Fruit fly (Drosophila melanogaster) whole organism, embryonic: ENCODE data around the gene CG14647.

ENCODE experiments used
- Adf1 ChIP-seq: fragments of 200-800 bp; sonication (Bioruptor generic); IDR thresholded peaks from 2 replicates; pipeline ENCODE4 v1.3.6; 2022; ENCODE audit warnings: missing biosample characterization, missing genetic modification characterization
- Bteb2 ChIP-seq: fragments of 200-800 bp; sonication (Bioruptor generic); optimal IDR thresholded peaks from 2 replicates; lab custom pipeline; 2016; ENCODE audit warnings: missing biosample characterization, missing genetic modification characterization
- CG10321 ChIP-seq: fragments of 200-800 bp; sonication (Bioruptor generic); IDR thresholded peaks from 2 replicates; pipeline ENCODE4 v1.3.6; 2022; ENCODE audit warnings: missing biosample characterization, missing genetic modification characterization
- CG10366 ChIP-seq: fragments of 200-800 bp; sonication (Bioruptor generic); IDR thresholded peaks from 2 replicates; pipeline ENCODE4 v1.3.6; 2022; ENCODE audit warnings: missing biosample characterization, missing genetic modification characterization
- CG10431 ChIP-seq: fragments of 200-800 bp; sonication (Bioruptor generic); optimal IDR thresholded peaks from 3 replicates; lab custom pipeline; 2018; ENCODE audit warnings: missing biosample characterization, mild to moderate bottlenecking, missing genetic modification characterization
- CG11247 ChIP-seq: fragments of 200-800 bp; sonication (Bioruptor generic); IDR thresholded peaks from 2 replicates; pipeline ENCODE4 v1.3.6; 2022; ENCODE audit warnings: missing biosample characterization, missing genetic modification characterization
- CG11398 ChIP-seq: fragments of 200-800 bp; sonication (Bioruptor generic); optimal IDR thresholded peaks from 2 replicates; lab custom pipeline; 2016; ENCODE audit warnings: missing biosample characterization, missing genetic modification characterization
- CG14014 ChIP-seq: fragments of 200-800 bp; sonication (Bioruptor generic); IDR thresholded peaks from 2 replicates; pipeline ENCODE4 v1.3.6; 2022; ENCODE audit warnings: missing biosample characterization, missing genetic modification characterization
- CG14441 ChIP-seq: fragments of 200-800 bp; sonication (Bioruptor generic); IDR thresholded peaks from 2 replicates; pipeline ENCODE4 v1.3.6; 2022; ENCODE audit warnings: missing biosample characterization, missing genetic modification characterization
- CG14965 ChIP-seq: fragments of 200-800 bp; sonication (Bioruptor generic); optimal IDR thresholded peaks from 2 replicates; lab custom pipeline; 2016; ENCODE audit warnings: missing biosample characterization, missing genetic modification characterization, borderline replicate concordance
- CG15073 ChIP-seq: fragments of 200-800 bp; sonication (Bioruptor generic); optimal IDR thresholded peaks from 2 replicates; lab custom pipeline; 2016; ENCODE audit warnings: missing biosample characterization, missing genetic modification characterization
- CG1529 ChIP-seq: fragments of 200-800 bp; sonication (Bioruptor generic); optimal IDR thresholded peaks from 3 replicates; lab custom pipeline; 2018; ENCODE audit warnings: missing biosample characterization, missing genetic modification characterization
- CG16813 ChIP-seq: fragments of 200-800 bp; sonication (Bioruptor generic); IDR thresholded peaks from 3 replicates; pipeline ENCODE4 v1.3.6; 2022; ENCODE audit warnings: missing biosample characterization, missing genetic modification characterization; ENCODE audit not compliant: partially characterized antibody
- CG17568 ChIP-seq: fragments of 200-800 bp; sonication (Bioruptor generic); optimal IDR thresholded peaks from 2 replicates; lab custom pipeline; 2018; ENCODE audit warnings: missing biosample characterization, mild to moderate bottlenecking, missing genetic modification characterization, moderate library complexity
- CG2199 ChIP-seq: fragments of 200-800 bp; sonication (Bioruptor generic); IDR thresholded peaks from 3 replicates; pipeline ENCODE4 v1.3.6; 2022; ENCODE audit warnings: missing biosample characterization, missing genetic modification characterization
- CG2202 ChIP-seq: fragments of 200-800 bp; sonication (Bioruptor generic); optimal IDR thresholded peaks from 2 replicates; lab custom pipeline; 2018; ENCODE audit warnings: missing biosample characterization, mild to moderate bottlenecking, missing genetic modification characterization
- CG3163 ChIP-seq: fragments of 200-800 bp; sonication (Bioruptor generic); optimal IDR thresholded peaks from 3 replicates; lab custom pipeline; 2016; ENCODE audit warnings: missing biosample characterization, missing genetic modification characterization
- CG42726 ChIP-seq: fragments of 200-800 bp; sonication (Bioruptor generic); IDR thresholded peaks from 2 replicates; pipeline ENCODE4 v1.3.6; 2022; ENCODE audit warnings: missing biosample characterization, missing genetic modification characterization; ENCODE audit not compliant: partially characterized antibody
- CG4617 ChIP-seq: fragments of 200-800 bp; sonication (Bioruptor generic); optimal IDR thresholded peaks from 3 replicates; lab custom pipeline; 2016; ENCODE audit warnings: missing biosample characterization, missing genetic modification characterization, borderline replicate concordance
- CG4707 ChIP-seq: fragments of 200-800 bp; sonication (Bioruptor generic); optimal IDR thresholded peaks from 2 replicates; lab custom pipeline; 2018; ENCODE audit warnings: missing biosample characterization, mild to moderate bottlenecking, missing genetic modification characterization, moderate library complexity
- CG6765 ChIP-seq: fragments of 200-800 bp; sonication (Bioruptor generic); optimal IDR thresholded peaks from 3 replicates; lab custom pipeline; 2017; ENCODE audit warnings: missing biosample characterization, mild to moderate bottlenecking, missing genetic modification characterization
- CG7271 ChIP-seq: fragments of 200-800 bp; sonication (Bioruptor generic); optimal IDR thresholded peaks from 2 replicates; lab custom pipeline; 2018; ENCODE audit warnings: missing biosample characterization, mild to moderate bottlenecking, missing genetic modification characterization, moderate library complexity
- CG8924 ChIP-seq: fragments of 200-800 bp; optimal IDR thresholded peaks from 3 replicates; lab custom pipeline; 2019; ENCODE audit warnings: missing biosample characterization, mild to moderate bottlenecking, missing genetic modification characterization, moderate library complexity
- Doc3 ChIP-seq: fragments of 200-800 bp; sonication (Bioruptor generic); IDR thresholded peaks from 3 replicates; pipeline ENCODE4 v1.3.6; 2022; ENCODE audit warnings: missing biosample characterization, missing genetic modification characterization; ENCODE audit not compliant: partially characterized antibody
- ERR ChIP-seq: fragments of 200-800 bp; sonication (Bioruptor generic); optimal IDR thresholded peaks from 2 replicates; lab custom pipeline; 2016; ENCODE audit warnings: missing biosample characterization, missing genetic modification characterization
- Eip74EF ChIP-seq, 2 experiments: fragments of 200-800 bp in 1 of 2; fragments of >200 bp in 1 of 2; sonication (Bioruptor generic) in 1 of 2; optimal IDR thresholded peaks; 2 replicates each; lab custom pipeline; 2017 to 2019; ENCODE audit warnings: missing biosample characterization in 2 of 2, missing genetic modification characterization in 2 of 2, mild to moderate bottlenecking in 1 of 2, moderate library complexity in 1 of 2
- Fer3 ChIP-seq: fragments of 200-800 bp; sonication (Bioruptor generic); optimal IDR thresholded peaks from 2 replicates; lab custom pipeline; 2018; ENCODE audit warnings: missing biosample characterization, mild to moderate bottlenecking, missing genetic modification characterization, moderate library complexity
- H15 ChIP-seq: fragments of 200-800 bp; sonication (Bioruptor generic); IDR thresholded peaks from 3 replicates; pipeline ENCODE4 v1.3.6; 2022; ENCODE audit warnings: missing biosample characterization, missing genetic modification characterization
- Nf-YA ChIP-seq: fragments of 200-800 bp; sonication (Bioruptor generic); IDR thresholded peaks from 2 replicates; pipeline ENCODE4 v1.3.6; 2022; ENCODE audit warnings: missing biosample characterization, missing genetic modification characterization
- Nf-YB ChIP-seq: fragments of 200-800 bp; sonication (Bioruptor generic); optimal IDR thresholded peaks from 3 replicates; lab custom pipeline; 2019; ENCODE audit warnings: missing biosample characterization, mild to moderate bottlenecking, missing genetic modification characterization, moderate library complexity
- Poxn ChIP-seq: fragments of 200-800 bp; sonication (Bioruptor generic); IDR thresholded peaks from 2 replicates; pipeline ENCODE4 v1.3.6; 2022; ENCODE audit warnings: missing biosample characterization, missing genetic modification characterization
- Ssrp ChIP-seq: fragments of 200-800 bp; sonication (Bioruptor generic); optimal IDR thresholded peaks from 2 replicates; lab custom pipeline; 2018; ENCODE audit warnings: missing biosample characterization, mild to moderate bottlenecking, missing genetic modification characterization, moderate library complexity
- btn ChIP-seq: fragments of 200-800 bp; sonication (Bioruptor generic); optimal IDR thresholded peaks from 2 replicates; lab custom pipeline; 2016; ENCODE audit warnings: missing biosample characterization, missing genetic modification characterization
- cas ChIP-seq: fragments of 200-800 bp; sonication (Bioruptor generic); IDR thresholded peaks from 2 replicates; pipeline ENCODE4 v1.3.6; 2022; ENCODE audit warnings: missing biosample characterization, missing genetic modification characterization
- caup ChIP-seq: fragments of 200-800 bp; sonication (Bioruptor generic); optimal IDR thresholded peaks from 3 replicates; lab custom pipeline; 2017; ENCODE audit warnings: missing biosample characterization, mild to moderate bottlenecking, missing genetic modification characterization, moderate library complexity; ENCODE audit not compliant: severe bottlenecking
- crc ChIP-seq: fragments of 200-800 bp; sonication (Bioruptor generic); optimal IDR thresholded peaks from 2 replicates; lab custom pipeline; 2016; ENCODE audit warnings: missing biosample characterization, missing genetic modification characterization
- danr ChIP-seq: fragments of 200-800 bp; sonication (Bioruptor generic); IDR thresholded peaks from 2 replicates; pipeline ENCODE4 v1.3.6; 2022; ENCODE audit warnings: missing biosample characterization, missing genetic modification characterization
- eyg ChIP-seq: fragments of 200-800 bp; sonication (Bioruptor generic); optimal IDR thresholded peaks from 3 replicates; lab custom pipeline; 2016; ENCODE audit warnings: missing biosample characterization, missing genetic modification characterization
- grn ChIP-seq: fragments of 200-800 bp; sonication (Bioruptor generic); optimal IDR thresholded peaks from 3 replicates; lab custom pipeline; 2017; ENCODE audit warnings: missing biosample characterization, missing genetic modification characterization
- gro ChIP-seq: fragments of 200-800 bp; sonication (Bioruptor generic); optimal IDR thresholded peaks from 2 replicates; lab custom pipeline; 2016; ENCODE audit warnings: missing biosample characterization, missing genetic modification characterization
- insv ChIP-seq, 2 experiments: fragments of 200-800 bp; sonication (Bioruptor generic); optimal IDR thresholded peaks; 3 replicates each; lab custom pipeline; 2016 to 2018; ENCODE audit warnings: missing biosample characterization in 2 of 2, missing genetic modification characterization in 2 of 2
- knrl ChIP-seq: fragments of 200-800 bp; sonication (Bioruptor generic); IDR thresholded peaks from 3 replicates; pipeline ENCODE4 v1.3.6; 2022; ENCODE audit warnings: missing biosample characterization, missing genetic modification characterization; ENCODE audit not compliant: partially characterized antibody
- luna ChIP-seq: fragments of 200-800 bp; sonication (Bioruptor generic); optimal IDR thresholded peaks from 2 replicates; lab custom pipeline; 2016; ENCODE audit warnings: missing biosample characterization, missing genetic modification characterization
- nerfin-1 ChIP-seq: fragments of 200-800 bp; sonication (Bioruptor generic); optimal IDR thresholded peaks from 3 replicates; lab custom pipeline; 2019; ENCODE audit warnings: missing biosample characterization, mild to moderate bottlenecking, missing genetic modification characterization, moderate library complexity
- row ChIP-seq: fragments of 200-800 bp; sonication (Bioruptor generic); IDR thresholded peaks from 3 replicates; pipeline ENCODE4 v1.3.6; 2022; ENCODE audit warnings: missing biosample characterization, missing genetic modification characterization
- sc ChIP-seq, 3 experiments: fragments of >200 bp in 2 of 3; fragments of 200-800 bp in 1 of 3; sonication (Bioruptor generic) in 1 of 3; optimal IDR thresholded peaks; 2 replicates in 2 of 3; 3 replicates in 1 of 3; lab custom pipeline; 2017; ENCODE audit warnings: mild to moderate bottlenecking in 1 of 3, missing biosample characterization in 1 of 3, missing genetic modification characterization in 1 of 3, missing genetic modification reagents in 1 of 3
- stc ChIP-seq: fragments of 200-800 bp; sonication (Bioruptor generic); IDR thresholded peaks from 2 replicates; pipeline ENCODE4 v1.3.6; 2022; ENCODE audit warnings: missing biosample characterization, missing genetic modification characterization
- sug ChIP-seq: fragments of 200-800 bp; optimal IDR thresholded peaks from 2 replicates; lab custom pipeline; 2019; ENCODE audit warnings: missing biosample characterization, mild to moderate bottlenecking, missing genetic modification characterization, moderate library complexity
- unc-4 ChIP-seq: fragments of 200-800 bp; sonication (Bioruptor generic); IDR thresholded peaks from 2 replicates; pipeline ENCODE4 v1.3.6; 2022; ENCODE audit warnings: missing biosample characterization, missing genetic modification characterization; ENCODE audit not compliant: partially characterized antibody
- z ChIP-seq: fragments of 200-800 bp; sonication (Bioruptor generic); IDR thresholded peaks from 3 replicates; pipeline ENCODE4 v1.3.6; 2022; ENCODE audit warnings: missing biosample characterization, missing genetic modification characterization

CG14647 gene

DNA sequence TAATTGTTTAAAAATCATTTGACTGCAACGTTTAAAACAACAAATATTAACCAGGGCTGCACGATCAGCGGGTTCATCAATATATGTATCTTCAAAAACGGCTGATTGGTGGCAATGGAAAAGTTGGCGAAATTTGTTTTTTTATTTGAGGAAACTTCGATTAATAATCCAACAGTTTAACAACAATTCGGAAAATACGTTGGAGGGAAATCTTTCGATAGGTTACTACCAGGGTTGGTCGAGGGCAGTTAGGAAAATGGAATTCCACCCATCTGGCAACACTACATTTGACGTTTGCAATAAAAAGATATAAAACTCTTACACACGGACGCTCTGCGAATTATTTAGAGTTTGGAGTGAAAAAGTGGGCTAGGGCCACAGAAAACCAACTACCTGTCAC is 36.8 kb downstream of the CG14647 start, which contains the start of the genes Lipt2 and CG14650 (continued):
- TF ChIP-seq nerfin-1, result peak; percentile 65
- no peak for TF ChIP-seq cas (GFP tag; lab: Robert Waterston, UW)
- TF ChIP-seq CG6765 (GFP tag; lab: Kevin White, UChicago), result no peak
- TF ChIP-seq CG8924 (tag; lab: Kevin White, UChicago), result peak; percentile 74
- no peak for TF ChIP-seq CG17568 (GFP tag; lab: Kevin White, UChicago)
- TF ChIP-seq CG16813 (GFP tag; lab: Robert Waterston, UW), result peak; percentile 54; the same call in 2 of the 3 replicates
- TF ChIP-seq Doc3 (GFP tag; lab: Robert Waterston, UW), result peak; percentile 56
- TF ChIP-seq H15 (GFP tag; lab: Robert Waterston, UW), result no peak
- no peak for TF ChIP-seq Eip74EF (GFP tag; optimal IDR thresholded peaks at IDR 0.05; lab: Kevin White, UChicago)
- peak; percentile 37 for TF ChIP-seq CG2202 (tag; lab: Kevin White, UChicago)
- no peak for TF ChIP-seq stc (GFP tag; lab: Robert Waterston, UW)
- peak; percentile 33; the same call in 1 of the 2 replicates for TF ChIP-seq CG14441 (GFP tag; lab: Robert Waterston, UW)
- TF ChIP-seq grn (GFP tag; lab: Kevin White, UChicago), result no peak
- TF ChIP-seq row (GFP tag; lab: Robert Waterston, UW), result peak; percentile 73
- no peak for TF ChIP-seq Adf1
- TF ChIP-seq CG11247 (GFP tag; lab: Robert Waterston, UW), result 0 out of 2 replicates have a peak, but pooled peaks have one; percentile 26
- no peak for TF ChIP-seq Poxn (GFP tag; lab: Robert Waterston, UW)
- no peak for TF ChIP-seq eyg
- TF ChIP-seq CG4707 (GFP tag; lab: Kevin White, UChicago), result no peak
- no peak for TF ChIP-seq Nf-YA (GFP tag; lab: Robert Waterston, UW)
- no peak for TF ChIP-seq sc (optimal IDR thresholded peaks at IDR 0.05; lab: Kevin White, UChicago)
- no peak for TF ChIP-seq sc (GFP tag; optimal IDR thresholded peaks at IDR 0.05; lab: Kevin White, UChicago)
- no peak for TF ChIP-seq CG1529 (GFP tag; lab: Kevin White, UChicago)
- TF ChIP-seq CG42726 (GFP tag; lab: Robert Waterston, UW), result 0 out of 2 replicates have a peak, but pooled peaks have one; percentile 18
- TF ChIP-seq gro (GFP tag; lab: Kevin White, UChicago), result peak; percentile 77
- TF ChIP-seq btn (GFP tag; lab: Kevin White, UChicago), result peak; percentile 47
- TF ChIP-seq luna (GFP tag; lab: Kevin White, UChicago), result no peak
- no peak for TF ChIP-seq z (GFP tag; lab: Robert Waterston, UW)
- peak; percentile 61 for TF ChIP-seq knrl (GFP tag; lab: Robert Waterston, UW)
- TF ChIP-seq insv (GFP tag; optimal IDR thresholded peaks at IDR 0.05; lab: Kevin White, UChicago), result peak in 1 of 2 experiments; percentile 38
- peak; percentile 32 for TF ChIP-seq Ssrp (tag; lab: Kevin White, UChicago)
- no peak for TF ChIP-seq caup (GFP tag; lab: Kevin White, UChicago)
- no peak for TF ChIP-seq CG15073 (GFP tag; lab: Kevin White, UChicago)
- peak; percentile 98 for TF ChIP-seq CG4617 (GFP tag; lab: Kevin White, UChicago)
- no peak for TF ChIP-seq CG11398
- peak; percentile 60 for TF ChIP-seq sug (tag; lab: Kevin White, UChicago)
- TF ChIP-seq CG14965 (GFP tag; lab: Kevin White, UChicago), result no peak
- TF ChIP-seq CG14014 (GFP tag; lab: Robert Waterston, UW), result peak; percentile 26; the same call in 1 of the 2 replicates
- peak; percentile 41 for TF ChIP-seq Bteb2 (GFP tag; lab: Kevin White, UChicago)
- peak; percentile 40 for TF ChIP-seq ERR (GFP tag; lab: Kevin White, UChicago)
- peak; percentile 62 for TF ChIP-seq unc-4 (GFP tag; lab: Robert Waterston, UW)
- peak; percentile 9; the same call in 1 of the 2 replicates for TF ChIP-seq CG10366
- peak; percentile 17 for TF ChIP-seq Nf-YB (GFP tag; lab: Kevin White, UChicago)
- no peak for TF ChIP-seq CG2199 (GFP tag; lab: Robert Waterston, UW)
- peak; percentile 15 for TF ChIP-seq Fer3 (tag; lab: Kevin White, UChicago)
- no peak for TF ChIP-seq CG10431 (GFP tag; lab: Kevin White, UChicago)
- TF ChIP-seq CG10321, result no peak
- TF ChIP-seq danr (GFP tag; lab: Robert Waterston, UW), result no peak
- peak; percentile 38 for TF ChIP-seq crc
- no peak for TF ChIP-seq CG7271 (tag; lab: Kevin White, UChicago)
- peak; percentile 79 for TF ChIP-seq CG3163 (GFP tag; lab: Kevin White, UChicago)
